Worm (Caenorhabditis elegans): ENCODE measurements around the gene cnc-10.

The cnc-10 gene

DNA sequence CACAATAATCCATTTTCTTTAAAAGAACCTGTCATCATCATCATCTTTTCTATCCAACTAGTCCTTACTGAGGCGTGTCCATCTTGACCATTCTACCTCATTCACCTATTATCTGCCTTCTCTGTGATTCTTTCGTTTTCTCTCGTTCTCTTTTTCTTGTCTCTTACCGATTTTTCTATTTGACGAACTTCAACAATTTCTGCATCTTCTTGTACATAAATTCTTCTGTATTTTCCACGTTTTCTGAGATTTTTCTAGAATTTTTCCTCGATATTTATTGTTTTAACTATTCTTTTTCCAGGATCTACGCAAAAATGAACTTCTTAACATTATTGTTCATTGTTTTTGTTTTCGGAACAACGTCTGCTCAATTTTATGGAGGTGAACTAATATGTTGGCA lies at the start of gene cnc-10:
Gene cnc-10 (plus strand): TSS at position 301 of the 400 bp plus-strand sequence.
- no peak for TF ChIP-seq T22C8.4 (GFP tag; IDR thresholded peaks at IDR 0.05)
- TF ChIP-seq ztf-29 (GFP tag; IDR thresholded peaks at IDR 0.05) = no peak
- TF ChIP-seq ztf-23 (GFP tag; IDR thresholded peaks at IDR 0.05) = no peak
- no peak for TF ChIP-seq klf-2 (GFP tag; conservative IDR thresholded peaks at IDR 0.05)
- no peak for TF ChIP-seq flt-1 (GFP tag; IDR thresholded peaks at IDR 0.05)
- no peak for TF ChIP-seq cog-1 (tag; optimal IDR thresholded peaks at IDR 0.05)
- TF ChIP-seq med-1 (GFP tag; optimal IDR thresholded peaks at IDR 0.05; ENCODE audit: insufficient read depth) = no peak
- TF ChIP-seq tab-1 (GFP tag; IDR thresholded peaks at IDR 0.05) = no peak
- TF ChIP-seq ref-1 (GFP tag; conservative IDR thresholded peaks at IDR 0.05) = no peak

- no peak for TF ChIP-seq ztf-29 (GFP tag; IDR thresholded peaks at IDR 0.05)
- TF ChIP-seq ztf-23 (GFP tag; IDR thresholded peaks at IDR 0.05) = no peak
- no peak for TF ChIP-seq ref-1 (GFP tag; conservative IDR thresholded peaks at IDR 0.05)
- TF ChIP-seq med-1 (GFP tag; optimal IDR thresholded peaks at IDR 0.05; ENCODE audit: insufficient read depth) = no peak
- no peak for TF ChIP-seq klf-2 (GFP tag; conservative IDR thresholded peaks at IDR 0.05)
- TF ChIP-seq T22C8.4 (GFP tag; IDR thresholded peaks at IDR 0.05) = no peak
- TF ChIP-seq flt-1 (GFP tag; IDR thresholded peaks at IDR 0.05) = no peak
- TF ChIP-seq tab-1 (GFP tag; IDR thresholded peaks at IDR 0.05) = no peak
- no peak for TF ChIP-seq cog-1 (tag; optimal IDR thresholded peaks at IDR 0.05)
Observed at ce11 chrV:11133516-11133915, 49.5 kb upstream of the cnc-10 start.

DNA sequence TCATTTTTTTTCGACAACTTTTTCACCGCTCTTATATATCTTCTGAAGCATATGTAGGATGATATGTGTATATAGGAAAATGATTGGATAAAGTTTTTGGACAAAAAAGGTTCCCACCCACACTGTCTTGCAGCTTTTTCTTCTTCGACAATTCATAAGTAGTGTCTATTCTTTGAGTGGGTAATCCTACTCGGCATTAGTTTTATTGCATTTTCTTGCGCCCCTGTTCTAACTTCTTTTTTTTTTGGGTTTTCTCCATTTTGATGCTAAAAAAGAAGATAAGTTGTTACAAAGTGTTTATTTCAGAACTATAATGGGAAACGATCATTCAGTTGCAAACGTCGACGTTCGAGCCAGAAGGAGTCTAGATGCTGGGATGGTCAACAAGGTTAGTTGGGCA lies 48.7 kb upstream of the cnc-10 start, which contains the start of gene glb-3:
Gene glb-3 (plus strand): TSS at position 301 of the 400 bp plus-strand sequence.
- TF ChIP-seq ztf-23 (GFP tag; IDR thresholded peaks at IDR 0.05) (no peak), klf-2 (GFP tag; conservative IDR thresholded peaks at IDR 0.05) (no peak), med-1 (GFP tag; optimal IDR thresholded peaks at IDR 0.05; ENCODE audit: insufficient read depth) (no peak), ref-1 (GFP tag; conservative IDR thresholded peaks at IDR 0.05) (no peak)

DNA sequence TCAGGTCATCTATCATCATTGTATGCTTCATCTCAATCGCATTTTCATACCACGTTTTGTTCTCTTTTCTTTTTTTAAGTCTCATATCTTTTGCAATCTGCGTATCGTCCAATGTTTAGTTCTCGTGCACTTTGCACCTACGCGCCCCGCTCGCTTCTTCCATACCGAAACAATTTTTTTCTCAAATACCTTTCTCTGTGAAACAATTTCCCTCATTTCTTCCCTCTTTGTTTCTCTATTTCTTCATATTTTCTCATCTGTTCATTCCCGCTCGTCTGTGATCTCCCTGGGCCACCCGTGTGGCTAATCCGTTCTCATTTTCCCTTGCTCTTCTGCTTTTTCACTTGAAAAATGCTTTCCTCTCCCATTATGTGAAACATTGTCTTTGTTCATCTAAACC lies 42.7 kb upstream of the cnc-10 start:
- TF ChIP-seq ztf-29 (GFP tag; IDR thresholded peaks at IDR 0.05) = no peak
- TF ChIP-seq ref-1 (GFP tag; conservative IDR thresholded peaks at IDR 0.05) = no peak
- no peak for TF ChIP-seq cog-1 (tag; optimal IDR thresholded peaks at IDR 0.05)
- TF ChIP-seq tab-1 (GFP tag; IDR thresholded peaks at IDR 0.05) = no peak
- no peak for TF ChIP-seq klf-2 (GFP tag; conservative IDR thresholded peaks at IDR 0.05)
- no peak for TF ChIP-seq T22C8.4 (GFP tag; IDR thresholded peaks at IDR 0.05)
- TF ChIP-seq med-1 (GFP tag; optimal IDR thresholded peaks at IDR 0.05; ENCODE audit: insufficient read depth) = no peak
- TF ChIP-seq flt-1 (GFP tag; IDR thresholded peaks at IDR 0.05) = no peak
- no peak for TF ChIP-seq ztf-23 (GFP tag; IDR thresholded peaks at IDR 0.05)

ce11 chrV:11141179-11141578 lies 41.8 kb upstream of the cnc-10 start, which contains the start of gene folt-1:
TSS of gene folt-1 (plus strand) at chrV:11141479.
- TF ChIP-seq tab-1 (GFP tag; IDR thresholded peaks at IDR 0.05) (no peak), klf-2 (GFP tag; conservative IDR thresholded peaks at IDR 0.05) (no peak), ztf-23 (GFP tag; IDR thresholded peaks at IDR 0.05) (no peak)

ce11 chrV:11144694-11145093 lies 38.3 kb upstream of the cnc-10 start, which contains the start of gene C06H2.7:
TSS of gene C06H2.7 (minus strand) at chrV:11144794.
- TF ChIP-seq ztf-23 (GFP tag; IDR thresholded peaks at IDR 0.05) (no peak), klf-2 (GFP tag; conservative IDR thresholded peaks at IDR 0.05) (no peak), ztf-29 (GFP tag; IDR thresholded peaks at IDR 0.05) (no peak), med-1 (GFP tag; optimal IDR thresholded peaks at IDR 0.05; ENCODE audit: insufficient read depth) (no peak), T22C8.4 (GFP tag; IDR thresholded peaks at IDR 0.05) (no peak), tab-1 (GFP tag; IDR thresholded peaks at IDR 0.05) (no peak), ref-1 (GFP tag; conservative IDR thresholded peaks at IDR 0.05) (no peak), cog-1 (tag; optimal IDR thresholded peaks at IDR 0.05) (no peak), flt-1 (GFP tag; IDR thresholded peaks at IDR 0.05) (no peak)

- TF ChIP-seq med-1 (GFP tag; optimal IDR thresholded peaks at IDR 0.05; ENCODE audit: insufficient read depth) = no peak
- no peak for TF ChIP-seq ztf-29 (GFP tag; IDR thresholded peaks at IDR 0.05)
- no peak for TF ChIP-seq ref-1 (GFP tag; conservative IDR thresholded peaks at IDR 0.05)
Observed at ce11 chrV:11146958-11147779, 35.9 kb upstream of the cnc-10 start, which contains the start of the genes T19C4.24 and nlp-33. TSS of gene T19C4.24 (minus strand) at chrV:11147008. TSS of gene nlp-33 (plus strand) at chrV:11147346.

- TF ChIP-seq med-1 (GFP tag; optimal IDR thresholded peaks at IDR 0.05; ENCODE audit: insufficient read depth) (no peak), ref-1 (GFP tag; conservative IDR thresholded peaks at IDR 0.05) (no peak), T22C8.4 (GFP tag; IDR thresholded peaks at IDR 0.05) (no peak), klf-2 (GFP tag; conservative IDR thresholded peaks at IDR 0.05) (no peak), ztf-29 (GFP tag; IDR thresholded peaks at IDR 0.05) (no peak), tab-1 (GFP tag; IDR thresholded peaks at IDR 0.05) (no peak), ztf-23 (GFP tag; IDR thresholded peaks at IDR 0.05) (no peak), flt-1 (GFP tag; IDR thresholded peaks at IDR 0.05) (no peak), cog-1 (tag; optimal IDR thresholded peaks at IDR 0.05) (no peak)
Observed at ce11 chrV:11147780-11148144, 35.3 kb upstream of the cnc-10 start.

- no peak for TF ChIP-seq ref-1 (GFP tag; conservative IDR thresholded peaks at IDR 0.05)
- TF ChIP-seq klf-2 (GFP tag; conservative IDR thresholded peaks at IDR 0.05) = no peak
- no peak for TF ChIP-seq flt-1 (GFP tag; IDR thresholded peaks at IDR 0.05)
- no peak for TF ChIP-seq T22C8.4 (GFP tag; IDR thresholded peaks at IDR 0.05)
- no peak for TF ChIP-seq ztf-29 (GFP tag; IDR thresholded peaks at IDR 0.05)
- TF ChIP-seq med-1 (GFP tag; optimal IDR thresholded peaks at IDR 0.05; ENCODE audit: insufficient read depth) = no peak
- TF ChIP-seq tab-1 (GFP tag; IDR thresholded peaks at IDR 0.05) = no peak
- no peak for TF ChIP-seq ztf-23 (GFP tag; IDR thresholded peaks at IDR 0.05)
- no peak for TF ChIP-seq cog-1 (tag; optimal IDR thresholded peaks at IDR 0.05)
Observed at ce11 chrV:11148971-11149370, 34.1 kb upstream of the cnc-10 start.

DNA sequence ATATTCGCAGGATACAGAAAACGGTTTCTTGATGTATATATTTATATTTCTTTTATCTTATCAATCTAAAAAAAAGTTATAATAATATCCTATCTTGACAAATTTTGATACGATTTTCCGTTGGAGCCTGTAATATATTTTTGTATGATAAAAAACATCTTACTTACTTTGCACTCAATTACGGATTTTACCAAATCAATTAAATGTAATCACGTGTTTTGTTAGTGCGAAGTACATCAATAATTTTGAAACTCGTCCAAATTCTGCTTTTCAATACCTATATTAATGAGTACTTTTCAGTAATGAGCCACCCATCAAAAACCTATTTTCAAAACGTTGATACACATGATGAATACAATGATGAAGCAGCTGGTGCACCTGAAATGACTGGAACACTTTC lies 33.6 kb upstream of the cnc-10 start, which contains the start of gene T19C4.1:
Gene T19C4.1 (plus strand): TSS at position 301 of the 400 bp plus-strand sequence.
- TF ChIP-seq flt-1 (GFP tag; IDR thresholded peaks at IDR 0.05) (no peak), klf-2 (GFP tag; conservative IDR thresholded peaks at IDR 0.05) (no peak), med-1 (GFP tag; optimal IDR thresholded peaks at IDR 0.05; ENCODE audit: insufficient read depth) (no peak), tab-1 (GFP tag; IDR thresholded peaks at IDR 0.05) (no peak)

Measured in whole organism, midembryonic.